Worm (Caenorhabditis elegans): ENCODE measurements around the gene ZK637.14.
A peak's percentile ranks its signal among the peaks of the same experiment; 100 is the strongest.

ZK637.14 gene

DNA sequence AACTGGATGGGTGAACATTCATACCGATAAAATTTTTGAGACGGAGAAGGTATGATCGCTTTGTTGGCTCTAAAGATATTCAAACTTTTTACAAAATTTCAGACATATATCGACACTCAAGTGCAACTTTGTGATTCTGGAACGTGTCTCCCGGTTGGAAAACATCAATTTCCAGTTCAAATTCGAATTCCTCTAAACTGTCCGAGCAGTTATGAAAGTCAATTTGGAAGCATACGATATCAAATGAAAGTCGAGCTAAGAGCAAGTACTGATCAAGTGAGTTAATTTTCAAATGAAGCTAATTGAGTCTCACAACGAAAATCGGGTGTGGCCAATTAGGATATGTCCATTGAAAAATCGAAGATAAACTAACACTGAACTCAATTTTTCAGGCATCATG is 45.4 kb upstream of the ZK637.14 start:
- TF ChIP-seq fos-1 (tag; optimal IDR thresholded peaks at IDR 0.05) (no peak), nhr-129 (tag; optimal IDR thresholded peaks at IDR 0.05) (no peak), ztf-11 (tag; optimal IDR thresholded peaks at IDR 0.05) (no peak), mdl-1 (tag; optimal IDR thresholded peaks at IDR 0.05) (no peak), unc-62 (GFP tag; optimal IDR thresholded peaks at IDR 0.05) (no peak), F13H6.1 (tag; optimal IDR thresholded peaks at IDR 0.05) (no peak), elt-3 (tag; optimal IDR thresholded peaks at IDR 0.05) (no peak), zag-1 (tag; optimal IDR thresholded peaks at IDR 0.05) (no peak), snpc-4 (tag; optimal IDR thresholded peaks at IDR 0.05) (no peak), nhr-23 (tag; optimal IDR thresholded peaks at IDR 0.05) (no peak), lsy-2 (tag; optimal IDR thresholded peaks at IDR 0.05) (no peak), nhr-25 (tag; optimal IDR thresholded peaks at IDR 0.05) (no peak), unc-39 (tag; optimal IDR thresholded peaks at IDR 0.05) (no peak), unc-55 (GFP tag; optimal IDR thresholded peaks at IDR 0.05) (no peak), gmeb-1 (tag; optimal IDR thresholded peaks at IDR 0.05) (no peak)

DNA sequence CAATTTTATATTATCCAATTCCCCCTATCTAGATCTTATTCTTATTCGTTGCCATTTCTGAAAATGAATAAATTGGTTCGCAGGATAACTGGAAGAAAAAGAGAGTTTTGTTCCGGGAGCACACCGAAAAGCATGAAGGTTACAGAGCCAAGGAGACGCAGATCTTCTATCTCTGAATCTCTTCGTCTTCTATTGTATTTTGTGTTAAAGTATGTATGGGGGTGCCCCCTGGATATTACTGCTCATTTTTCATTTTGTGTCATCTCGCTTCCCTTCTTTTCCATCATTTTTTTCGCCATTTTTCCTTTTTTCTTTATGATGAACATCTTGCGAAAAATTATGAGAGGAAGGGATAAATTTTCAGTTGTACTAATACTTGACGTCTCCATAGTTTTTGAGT is 44.7 kb upstream of the ZK637.14 start:
- TF ChIP-seq nhr-10 (tag; optimal IDR thresholded peaks at IDR 0.05) (no peak), C34F6.9 (tag; optimal IDR thresholded peaks at IDR 0.05) (peak; percentile 32), sem-4 (tag; optimal IDR thresholded peaks at IDR 0.05) (no peak), nhr-21 (tag; optimal IDR thresholded peaks at IDR 0.05) (no peak), nhr-12 (tag; optimal IDR thresholded peaks at IDR 0.05) (no peak), lin-11 (tag; optimal IDR thresholded peaks at IDR 0.05) (no peak), ztf-1 (GFP tag; conservative IDR thresholded peaks at IDR 0.05) (no peak), sma-3 (GFP tag; optimal IDR thresholded peaks at IDR 0.05) (no peak), nhr-11 (tag; optimal IDR thresholded peaks at IDR 0.05) (no peak), crh-2 (tag; optimal IDR thresholded peaks at IDR 0.05) (no peak), nhr-77 (tag; optimal IDR thresholded peaks at IDR 0.05) (no peak), lsy-2 (tag; optimal IDR thresholded peaks at IDR 0.05) (peak in 1 of 2 experiments; percentile 14)

DNA sequence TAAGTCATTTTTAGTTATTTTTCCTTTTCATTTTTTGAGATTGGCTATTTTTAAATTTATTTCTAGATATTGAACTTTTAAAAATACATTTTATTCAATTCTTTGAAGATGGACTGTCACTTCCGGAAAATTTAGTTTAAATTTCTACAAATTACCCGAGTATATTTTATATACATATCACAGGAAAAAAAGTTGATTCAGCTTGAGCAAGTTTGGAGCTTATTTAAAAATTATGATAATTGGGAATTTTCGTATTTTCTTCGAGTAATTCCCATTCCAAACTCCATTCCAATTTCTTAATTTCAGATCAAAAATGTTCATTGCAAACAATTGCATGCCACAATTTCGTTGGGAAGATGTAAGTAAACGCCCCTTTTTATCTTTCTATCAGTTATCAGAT is 40.8 kb upstream of the ZK637.14 start, which contains the start of gene arrd-15:
arrd-15 (plus strand) TSS at position 301 of the 400 bp plus-strand sequence.
- TF ChIP-seq lin-13 (GFP tag; optimal IDR thresholded peaks at IDR 0.05) = no peak

DNA sequence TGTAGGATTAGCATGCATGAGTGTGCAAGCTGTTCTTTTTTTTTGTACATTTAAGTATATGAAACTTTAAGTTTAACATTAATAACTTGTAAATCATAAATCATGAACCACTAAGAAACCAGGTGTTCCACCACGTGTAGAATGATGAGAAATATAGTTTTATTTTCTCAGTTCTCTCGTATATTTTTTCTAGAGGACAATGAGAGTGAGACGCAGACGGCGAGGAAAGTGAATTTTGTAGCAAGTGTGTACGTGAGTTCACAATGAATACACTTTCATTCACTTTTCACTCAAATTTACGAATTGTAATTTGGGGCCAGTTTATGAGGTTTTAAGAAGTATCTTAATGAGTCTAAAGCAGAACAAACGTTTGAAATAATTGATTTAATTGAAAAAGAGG is 37.6 kb upstream of the ZK637.14 start:
- TF ChIP-seq sma-3 (GFP tag; optimal IDR thresholded peaks at IDR 0.05) (peak; percentile 28), ceh-16 (tag; optimal IDR thresholded peaks at IDR 0.05) (no peak), gmeb-1 (tag; optimal IDR thresholded peaks at IDR 0.05) (peak; percentile 1), alr-1 (tag; optimal IDR thresholded peaks at IDR 0.05) (no peak), ama-1 (optimal IDR thresholded peaks at IDR 0.05) (no peak), lin-13 (GFP tag; optimal IDR thresholded peaks at IDR 0.05) (no peak), C34F6.9 (tag; optimal IDR thresholded peaks at IDR 0.05) (peak; percentile 6), blmp-1 (tag; optimal IDR thresholded peaks at IDR 0.05; ENCODE audit: insufficient read depth) (peak; percentile 88), lin-39 (tag; optimal IDR thresholded peaks at IDR 0.05) (no peak), crh-2 (tag; optimal IDR thresholded peaks at IDR 0.05) (peak; percentile 31), sem-4 (tag; optimal IDR thresholded peaks at IDR 0.05) (peak; percentile 12), fos-1 (tag; optimal IDR thresholded peaks at IDR 0.05) (peak; percentile 19), peb-1 (tag; optimal IDR thresholded peaks at IDR 0.05) (no peak)

ce11 chrIII:8925539-8925938 is 36.6 kb upstream of the ZK637.14 start:
- no peak for TF ChIP-seq blmp-1 (tag; optimal IDR thresholded peaks at IDR 0.05; ENCODE audit: insufficient read depth)
- peak; percentile 16 for TF ChIP-seq fos-1 (tag; optimal IDR thresholded peaks at IDR 0.05)
- peak; percentile 58 for TF ChIP-seq sma-9 (GFP tag; optimal IDR thresholded peaks at IDR 0.05)
- no peak for TF ChIP-seq sma-9 (tag; optimal IDR thresholded peaks at IDR 0.05)

DNA sequence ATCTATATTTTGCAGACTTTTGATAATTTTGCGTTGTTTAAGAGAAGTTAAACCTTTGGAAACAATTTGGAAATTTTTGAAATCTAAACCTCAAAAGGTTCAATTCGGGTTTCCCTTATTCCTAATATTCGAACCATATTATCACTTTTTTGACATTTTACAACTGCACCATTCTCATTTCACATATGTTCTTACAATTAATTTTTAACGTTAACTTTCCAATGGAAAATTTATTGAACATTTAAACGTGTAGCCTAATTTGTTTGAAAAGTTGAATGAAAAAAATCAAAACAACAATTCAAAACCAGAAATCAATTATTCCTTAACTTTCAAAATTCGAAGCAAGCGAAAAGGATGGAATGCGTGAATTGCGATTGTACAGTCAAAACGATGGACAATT is 35.0 kb upstream of the ZK637.14 start, which contains the start of gene ZK637.12:
ZK637.12 (plus strand) TSS at position 301 of the 400 bp plus-strand sequence.
- TF ChIP-seq nhr-129 (tag; optimal IDR thresholded peaks at IDR 0.05) (no peak), dmd-4 (tag; optimal IDR thresholded peaks at IDR 0.05) (no peak), nhr-77 (tag; optimal IDR thresholded peaks at IDR 0.05) (no peak), ZK546.5 (tag; optimal IDR thresholded peaks at IDR 0.05) (no peak), ama-1 (optimal IDR thresholded peaks at IDR 0.05) (no peak), unc-62 (GFP tag; optimal IDR thresholded peaks at IDR 0.05) (no peak), lin-11 (tag; optimal IDR thresholded peaks at IDR 0.05) (no peak), ceh-16 (tag; optimal IDR thresholded peaks at IDR 0.05) (no peak), skn-1 (tag; optimal IDR thresholded peaks at IDR 0.05) (no peak), mdl-1 (tag; optimal IDR thresholded peaks at IDR 0.05) (no peak), nhr-237 (tag; optimal IDR thresholded peaks at IDR 0.05) (no peak), ztf-4 (tag; optimal IDR thresholded peaks at IDR 0.05) (no peak), crh-2 (tag; optimal IDR thresholded peaks at IDR 0.05) (no peak), nhr-23 (tag; optimal IDR thresholded peaks at IDR 0.05) (no peak), mab-5 (tag; optimal IDR thresholded peaks at IDR 0.05) (no peak), sma-3 (GFP tag; optimal IDR thresholded peaks at IDR 0.05) (no peak), elt-1 (tag; optimal IDR thresholded peaks at IDR 0.05) (no peak), R02D3.7 (tag; optimal IDR thresholded peaks at IDR 0.05) (no peak)

Data from whole organism, L2 larva.